Fruit fly (Drosophila melanogaster): ENCODE measurements around the gene Eig71Ea.

DNA sequence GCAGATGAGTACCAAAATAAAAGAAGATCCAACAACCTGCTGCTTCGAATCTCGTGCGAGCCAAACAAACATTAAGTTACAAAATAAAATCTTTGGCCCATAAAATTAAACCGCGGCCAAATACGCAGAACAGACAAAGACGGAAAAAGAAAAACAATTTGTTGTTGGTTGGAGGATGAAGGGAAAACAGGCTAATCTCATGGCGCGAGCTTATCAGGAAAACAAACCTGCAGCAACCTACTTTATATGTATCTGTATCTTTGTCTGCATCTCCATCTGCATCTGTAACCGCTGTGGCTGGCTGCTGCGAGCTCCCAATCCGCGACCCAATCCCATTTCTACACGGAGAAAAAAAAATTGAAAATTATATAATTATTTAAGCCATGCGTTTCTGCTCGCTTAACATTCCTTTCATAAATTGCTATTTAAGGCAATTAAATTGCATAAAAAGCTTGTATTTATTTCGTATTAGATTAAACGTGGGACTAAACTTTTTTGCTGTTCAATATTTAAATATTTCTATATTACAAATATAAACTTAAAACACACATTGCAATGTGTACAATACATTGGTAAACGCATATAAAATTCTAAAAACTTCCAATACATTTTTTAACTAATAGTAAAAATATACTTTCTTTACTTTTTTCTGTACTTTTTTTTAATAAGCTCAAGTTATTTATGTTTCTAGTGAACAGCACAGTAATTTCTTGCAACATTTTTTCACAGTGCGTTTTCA, 43.5 kb upstream of the Eig71Ea start:
- TF ChIP-seq kay (GFP tag; ENCODE audit: borderline replicate concordance), result no peak
- TF ChIP-seq Mnt (GFP tag; optimal IDR thresholded peaks at IDR 0.05), result no peak
- TF ChIP-seq cic (GFP tag; optimal IDR thresholded peaks at IDR 0.05), result no peak

Measured in whole organism, adult.